Fruit fly (Drosophila melanogaster) whole organism, embryonic: ENCODE data around the gene Ykt6.

Experiments
- CG10565 ChIP-seq: fragments of 200-800 bp; sonication (Bioruptor generic); optimal IDR thresholded peaks from 3 replicates; lab custom pipeline; 2016; ENCODE audit warnings: missing biosample characterization, mild to moderate bottlenecking, missing genetic modification characterization
- CG15696 ChIP-seq: fragments of 200-800 bp; sonication (Bioruptor generic); optimal IDR thresholded peaks from 2 replicates; lab custom pipeline; 2019; ENCODE audit warnings: missing biosample characterization, mild to moderate bottlenecking, missing genetic modification characterization, moderate library complexity
- CG16779 ChIP-seq: fragments of 200-800 bp; sonication (Bioruptor generic); IDR thresholded peaks from 2 replicates; pipeline ENCODE4 v1.3.6; 2022; ENCODE audit warnings: missing biosample characterization, missing genetic modification characterization
- CG16863 ChIP-seq: fragments of 200-800 bp; sonication (Bioruptor generic); optimal IDR thresholded peaks from 3 replicates; lab custom pipeline; 2016; ENCODE audit warnings: missing biosample characterization, missing genetic modification characterization
- CG31365 ChIP-seq: fragments of 200-800 bp; sonication (Bioruptor generic); optimal IDR thresholded peaks from 2 replicates; lab custom pipeline; 2018; ENCODE audit warnings: missing biosample characterization, mild to moderate bottlenecking, missing genetic modification characterization
- CG7271 ChIP-seq: fragments of 200-800 bp; sonication (Bioruptor generic); optimal IDR thresholded peaks from 2 replicates; lab custom pipeline; 2018; ENCODE audit warnings: missing biosample characterization, mild to moderate bottlenecking, missing genetic modification characterization, moderate library complexity
- Sin3A ChIP-seq: fragments of >200 bp; optimal IDR thresholded peaks from 2 replicates; lab custom pipeline; 2018
- knrl ChIP-seq: fragments of 200-800 bp; sonication (Bioruptor generic); IDR thresholded peaks from 3 replicates; pipeline ENCODE4 v1.3.6; 2022; ENCODE audit warnings: missing biosample characterization, missing genetic modification characterization; ENCODE audit not compliant: partially characterized antibody
- psq ChIP-seq: fragments of 200-800 bp; sonication (Bioruptor generic); optimal IDR thresholded peaks from 2 replicates; lab custom pipeline; 2017; ENCODE audit warnings: missing biosample characterization, missing genetic modification characterization
- trem ChIP-seq: fragments of 200-800 bp; optimal IDR thresholded peaks from 3 replicates; lab custom pipeline; 2019; ENCODE audit warnings: missing biosample characterization, mild to moderate bottlenecking, missing genetic modification characterization, moderate library complexity
- vnd ChIP-seq: fragments of 200-800 bp; sonication (Bioruptor generic); IDR thresholded peaks from 3 replicates; pipeline ENCODE4 v1.3.6; 2022; ENCODE audit warnings: missing biosample characterization, missing genetic modification characterization; ENCODE audit not compliant: partially characterized antibody

dm6 chrX:7911983-7912630 is 8.1 kb upstream of the Ykt6 start, which contains the start of gene snz:
- TF ChIP-seq CG16863 (no peak), Sin3A (lab: Kevin White, UChicago) (peak; percentile 8), trem (tag; lab: Kevin White, UChicago) (peak; percentile 1), knrl (GFP tag; lab: Robert Waterston, UW) (peak; percentile 57; the same call in 2 of the 3 replicates), CG31365 (tag; lab: Kevin White, UChicago) (no peak), CG10565 (GFP tag; lab: Kevin White, UChicago) (no peak), CG7271 (tag; lab: Kevin White, UChicago) (no peak), CG16779 (GFP tag; lab: Robert Waterston, UW) (no peak), vnd (peak; percentile 66; the same call in 2 of the 3 replicates), psq (GFP tag; lab: Kevin White, UChicago) (no peak), CG15696 (no peak)
